Worm (Caenorhabditis elegans): ENCODE results near the gene C03G6.17.

DNA sequence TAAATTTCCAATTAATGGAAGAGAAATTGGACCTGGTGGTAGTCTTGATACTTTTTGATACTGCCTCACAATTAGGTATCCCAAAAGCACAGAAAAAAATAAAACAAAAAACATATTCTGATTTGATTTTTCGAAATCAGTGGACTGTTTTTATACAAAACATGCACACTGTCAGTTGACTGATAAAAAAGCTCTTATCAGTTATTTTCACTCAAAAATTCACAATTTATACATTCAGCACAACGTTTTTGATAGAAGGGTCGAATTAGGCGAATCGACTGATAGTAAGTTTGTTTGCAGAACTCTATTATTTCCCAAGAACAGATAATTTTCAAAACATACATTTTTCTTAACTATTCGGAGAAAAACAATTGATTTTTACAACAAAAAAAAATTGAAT lies 16.8 kb downstream of the C03G6.17 start, which contains the start of gene cyp-35A2:
- TF ChIP-seq hlh-6 (tag; optimal IDR thresholded peaks at IDR 0.05), result no peak
- TF ChIP-seq dve-1 (tag; optimal IDR thresholded peaks at IDR 0.05), result no peak
- no peak for TF ChIP-seq C08G9.2 (tag; optimal IDR thresholded peaks at IDR 0.05)
- no peak for TF ChIP-seq ceh-9 (tag; optimal IDR thresholded peaks at IDR 0.05)
- no peak for TF ChIP-seq pat-9 (tag; optimal IDR thresholded peaks at IDR 0.05)
- TF ChIP-seq ama-1 (optimal IDR thresholded peaks at IDR 0.05), result no peak
- TF ChIP-seq fkh-10 (GFP tag; optimal IDR thresholded peaks at IDR 0.05), result no peak
- no peak for TF ChIP-seq pqm-1 (tag; optimal IDR thresholded peaks at IDR 0.05)
- TF ChIP-seq lin-11 (tag; optimal IDR thresholded peaks at IDR 0.05), result no peak
- TF ChIP-seq nhr-11 (tag; optimal IDR thresholded peaks at IDR 0.05), result no peak

Measured in whole organism, late embryonic.